Worm (Caenorhabditis elegans) whole organism, midembryonic: ENCODE data around the gene C06A12.3.

Experiments used
- T22C8.4 ChIP-seq: fragments of 200-800 bp; sonication (Bioruptor generic); IDR thresholded peaks from 2 replicates; pipeline ENCODE4 v1.3.6; 2022; ENCODE audit warnings: missing genetic modification characterization, missing compliant biosample characterization
- cog-1 ChIP-seq: sonication (generic microtip); optimal IDR thresholded peaks from 2 replicates; lab custom pipeline; 2016; ENCODE audit warnings: missing genetic modification characterization, missing compliant biosample characterization
- flt-1 ChIP-seq: fragments of 200-800 bp; sonication (Bioruptor generic); IDR thresholded peaks from 2 replicates; pipeline ENCODE4 v1.3.6; 2022; ENCODE audit warnings: missing genetic modification characterization, missing compliant biosample characterization
- klf-2 ChIP-seq: fragments of 200-800 bp; sonication (Bioruptor generic); conservative IDR thresholded peaks from 2 replicates; pipeline ENCODE4 v1.3.6; 2022; ENCODE audit warnings: missing genetic modification reagents, missing genetic modification characterization, missing compliant biosample characterization
- med-1 ChIP-seq: sonication (generic microtip); optimal IDR thresholded peaks from 2 replicates; lab custom pipeline; 2017; ENCODE audit warnings: missing genetic modification characterization, mild to moderate bottlenecking, missing compliant biosample characterization, antibody characterized with exemption, missing genetic modification reagents; ENCODE audit not compliant: insufficient read depth
- ref-1 ChIP-seq: fragments of 200-800 bp; sonication (Bioruptor generic); conservative IDR thresholded peaks from 2 replicates; pipeline ENCODE4 v1.3.6; 2022; ENCODE audit warnings: missing genetic modification reagents, missing genetic modification characterization, missing compliant biosample characterization
- ztf-23 ChIP-seq: fragments of 200-800 bp; sonication (Bioruptor generic); IDR thresholded peaks from 2 replicates; pipeline ENCODE4 v1.3.6; 2022; ENCODE audit warnings: missing genetic modification reagents, missing genetic modification characterization, missing compliant biosample characterization
- ztf-29 ChIP-seq: fragments of 200-800 bp; sonication (Bioruptor generic); IDR thresholded peaks from 2 replicates; pipeline ENCODE4 v1.3.6; 2022; ENCODE audit warnings: missing genetic modification reagents, missing genetic modification characterization, missing compliant biosample characterization

- no peak for TF ChIP-seq T22C8.4 (GFP tag; lab: Robert Waterston, UW)
- TF ChIP-seq flt-1 (GFP tag; lab: Robert Waterston, UW): no peak
- no peak for TF ChIP-seq med-1 (GFP tag; lab: Kevin White, UChicago)
- TF ChIP-seq ref-1 (GFP tag; lab: Robert Waterston, UW): no peak
- TF ChIP-seq cog-1 (tag; lab: Kevin White, UChicago): no peak
- TF ChIP-seq klf-2 (GFP tag; lab: Robert Waterston, UW): no peak
- TF ChIP-seq ztf-29 (GFP tag; lab: Robert Waterston, UW): no peak
- TF ChIP-seq ztf-23 (GFP tag; lab: Robert Waterston, UW): no peak
Measured at ce11 chrIV:17395910-17396309, 31.6 kb upstream of the C06A12.3 start, which contains the start of gene sru-15.
